Worm (Caenorhabditis elegans) whole organism, L3 larva: ENCODE results near the gene lbp-3.

Experiments
- egl-5 ChIP-seq: fragments of 150-350 bp; optimal IDR thresholded peaks from 2 replicates; lab custom pipeline; 2017; ENCODE audit warnings: missing biosample characterization, missing genetic modification reagents, missing genetic modification characterization, inconsistent platforms
- elt-1 ChIP-seq: fragments of 150-350 bp; optimal IDR thresholded peaks from 2 replicates; lab custom pipeline; 2014; ENCODE audit warnings: missing biosample characterization, missing genetic modification characterization
- elt-2 ChIP-seq: sonication (generic microtip); optimal IDR thresholded peaks from 2 replicates; lab custom pipeline; 2016; ENCODE audit warnings: missing genetic modification reagents, mild to moderate bottlenecking, missing genetic modification characterization, missing compliant biosample characterization
- nhr-12 ChIP-seq: fragments of 150-350 bp; optimal IDR thresholded peaks from 2 replicates; lab custom pipeline; 2014; ENCODE audit warnings: missing biosample characterization, missing genetic modification characterization
- nhr-76 ChIP-seq: fragments of 150-350 bp; sonication (generic microtip); optimal IDR thresholded peaks from 5 replicates; lab custom pipeline; 2014; ENCODE audit warnings: missing biosample characterization, missing genetic modification characterization
- pha-4 ChIP-seq: fragments of 150-350 bp; optimal IDR thresholded peaks from 2 replicates; lab custom pipeline; 2014; ENCODE audit warnings: missing biosample characterization, missing genetic modification reagents, missing genetic modification characterization
- pqm-1 ChIP-seq: fragments of 150-350 bp; optimal IDR thresholded peaks from 2 replicates; lab custom pipeline; 2017; ENCODE audit warnings: missing biosample characterization, missing genetic modification characterization, inconsistent platforms
- skn-1 ChIP-seq: fragments of 150-350 bp; optimal IDR thresholded peaks from 2 replicates; lab custom pipeline; 2014; ENCODE audit warnings: missing biosample characterization, missing genetic modification characterization
- unc-39 ChIP-seq: sonication (generic microtip); optimal IDR thresholded peaks from 4 replicates; lab custom pipeline; 2017; ENCODE audit warnings: missing biosample characterization, missing genetic modification characterization
- unc-62 ChIP-seq: fragments of 150-350 bp; sonication (generic microtip); optimal IDR thresholded peaks from 4 replicates; lab custom pipeline; 2014; ENCODE audit warnings: missing biosample characterization, missing genetic modification reagents, missing genetic modification characterization
- zag-1 ChIP-seq: fragments of 150-350 bp; optimal IDR thresholded peaks from 2 replicates; lab custom pipeline; 2014; ENCODE audit warnings: missing biosample characterization, missing genetic modification characterization
- ztf-11 ChIP-seq: fragments of 150-350 bp; optimal IDR thresholded peaks from 2 replicates; lab custom pipeline; 2014; ENCODE audit warnings: missing biosample characterization, missing genetic modification characterization
- ztf-4 ChIP-seq: fragments of 150-350 bp; optimal IDR thresholded peaks from 2 replicates; lab custom pipeline; 2014; ENCODE audit warnings: missing biosample characterization, missing genetic modification characterization

lbp-3 gene

DNA sequence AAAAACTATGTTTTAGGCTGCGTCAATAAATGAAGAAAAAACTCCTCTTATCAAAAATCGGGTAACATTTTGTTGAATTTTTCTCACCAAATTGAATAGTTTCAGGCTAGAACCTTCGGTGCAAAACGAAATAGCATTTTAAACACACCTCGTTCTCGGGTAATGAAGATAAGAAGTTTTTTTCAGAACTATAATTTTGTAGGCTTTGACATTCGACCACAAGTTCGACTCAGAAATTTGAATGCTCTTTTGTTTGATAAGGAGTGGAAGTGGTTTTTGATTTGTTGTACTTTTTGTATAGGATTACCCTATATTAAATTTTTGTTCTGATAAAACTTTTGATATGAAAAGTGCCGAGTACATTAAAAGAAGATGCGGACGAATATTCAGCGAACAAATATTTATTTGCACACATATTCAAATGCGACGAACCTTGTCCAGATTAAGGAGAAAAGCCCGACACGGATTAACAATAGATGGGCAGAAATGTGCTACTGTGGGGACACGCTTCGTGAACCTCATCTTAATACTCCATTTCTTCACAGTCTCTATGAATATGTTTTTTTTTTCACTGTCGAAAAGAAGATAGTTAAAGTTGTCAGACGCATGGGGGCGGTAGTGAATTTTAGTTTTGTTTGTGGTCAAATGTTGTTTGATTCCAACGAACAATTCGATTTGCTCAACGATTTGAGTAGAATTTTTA, 49.6 kb downstream of the lbp-3 start:
- no peak for TF ChIP-seq ztf-11 (tag; lab: Kevin White, UChicago)
- no peak for TF ChIP-seq unc-39
- TF ChIP-seq ztf-4 (tag; lab: Kevin White, UChicago): no peak
- peak; percentile 90 for TF ChIP-seq elt-2 (tag; lab: Kevin White, UChicago)
- no peak for TF ChIP-seq nhr-12 (tag; lab: Kevin White, UChicago)
- TF ChIP-seq egl-5: no peak
- TF ChIP-seq unc-62: no peak
- no peak for TF ChIP-seq elt-1
- no peak for TF ChIP-seq zag-1 (tag; lab: Kevin White, UChicago)
- no peak for TF ChIP-seq skn-1 (tag; lab: Kevin White, UChicago)
- TF ChIP-seq pha-4 (tag; lab: Kevin White, UChicago): peak; percentile 45
- peak; percentile 28 for TF ChIP-seq nhr-76 (tag; lab: Kevin White, UChicago)
- peak; percentile 93 for TF ChIP-seq pqm-1
